Worm (Caenorhabditis elegans): ENCODE results near the gene Y24F12A.1.

The Y24F12A.1 gene

ce11 chrIV:11656144-11656780 is 51.2 kb downstream of the Y24F12A.1 start, which contains the start of gene ZK809.5:
Gene ZK809.5, plus strand, starts transcription at chrIV:11656730.
- TF ChIP-seq fkh-2 (tag; optimal IDR thresholded peaks at IDR 0.05) (no peak), nfya-1 (tag; optimal IDR thresholded peaks at IDR 0.05; ENCODE audit: insufficient read depth) (peak; percentile 20), hmg-11 (tag; optimal IDR thresholded peaks at IDR 0.05) (peak; percentile 34)
